Fruit fly (Drosophila melanogaster) whole organism, embryonic: ENCODE measurements around the gene CG10467.
A peak's percentile ranks its signal among the peaks of the same experiment; 100 is the strongest.

Source experiments
- Antp ChIP-seq: fragments of 200-800 bp; sonication (Bioruptor generic); optimal IDR thresholded peaks from 3 replicates; lab custom pipeline; 2016; ENCODE audit warnings: missing biosample characterization, missing genetic modification characterization
- CG10431 ChIP-seq: fragments of 200-800 bp; sonication (Bioruptor generic); optimal IDR thresholded peaks from 3 replicates; lab custom pipeline; 2018; ENCODE audit warnings: missing biosample characterization, mild to moderate bottlenecking, missing genetic modification characterization
- CG11085 ChIP-seq: fragments of 200-800 bp; sonication (Bioruptor generic); IDR thresholded peaks from 2 replicates; pipeline ENCODE4 v1.3.6; 2022; ENCODE audit warnings: missing biosample characterization, missing genetic modification characterization
- CG15073 ChIP-seq: fragments of 200-800 bp; sonication (Bioruptor generic); optimal IDR thresholded peaks from 2 replicates; lab custom pipeline; 2016; ENCODE audit warnings: missing biosample characterization, missing genetic modification characterization
- CG15479 ChIP-seq: fragments of 200-800 bp; sonication (Bioruptor generic); optimal IDR thresholded peaks from 3 replicates; lab custom pipeline; 2019; ENCODE audit warnings: missing biosample characterization, mild to moderate bottlenecking, missing genetic modification characterization, moderate library complexity
- CG1602 ChIP-seq: fragments of 200-800 bp; sonication (Bioruptor generic); optimal IDR thresholded peaks from 3 replicates; lab custom pipeline; 2016; ENCODE audit warnings: missing biosample characterization, missing genetic modification characterization
- CG1647 ChIP-seq: fragments of 200-800 bp; sonication (Bioruptor generic); optimal IDR thresholded peaks from 3 replicates; lab custom pipeline; 2016; ENCODE audit warnings: missing biosample characterization, missing genetic modification characterization
- CG17361 ChIP-seq: fragments of 200-800 bp; sonication (Bioruptor generic); IDR thresholded peaks from 3 replicates; pipeline ENCODE4 v1.3.6; 2022; ENCODE audit warnings: missing biosample characterization, missing genetic modification characterization
- CG1792 ChIP-seq: fragments of 200-800 bp; sonication (Bioruptor generic); optimal IDR thresholded peaks from 2 replicates; lab custom pipeline; 2016; ENCODE audit warnings: missing biosample characterization, missing genetic modification characterization
- CG18476 ChIP-seq: fragments of 200-800 bp; sonication (Bioruptor generic); optimal IDR thresholded peaks from 2 replicates; lab custom pipeline; 2016; ENCODE audit warnings: missing biosample characterization, mild to moderate bottlenecking, missing genetic modification characterization
- CG18619 ChIP-seq: fragments of 200-800 bp; sonication (Bioruptor generic); optimal IDR thresholded peaks from 3 replicates; lab custom pipeline; 2017; ENCODE audit warnings: missing biosample characterization, mild to moderate bottlenecking, missing genetic modification characterization
- CG31365 ChIP-seq: fragments of 200-800 bp; sonication (Bioruptor generic); optimal IDR thresholded peaks from 2 replicates; lab custom pipeline; 2018; ENCODE audit warnings: missing biosample characterization, mild to moderate bottlenecking, missing genetic modification characterization
- CG31388 ChIP-seq: fragments of 200-800 bp; sonication (Bioruptor generic); optimal IDR thresholded peaks from 2 replicates; lab custom pipeline; 2016; ENCODE audit warnings: missing biosample characterization, missing genetic modification characterization
- CG4617 ChIP-seq: fragments of 200-800 bp; sonication (Bioruptor generic); optimal IDR thresholded peaks from 3 replicates; lab custom pipeline; 2016; ENCODE audit warnings: missing biosample characterization, missing genetic modification characterization, borderline replicate concordance
- CG6175 ChIP-seq: fragments of 200-800 bp; sonication (Bioruptor generic); IDR thresholded peaks from 3 replicates; pipeline ENCODE4 v1.3.6; 2022; ENCODE audit warnings: missing biosample characterization, missing genetic modification characterization
- CG7745 ChIP-seq: fragments of 200-800 bp; sonication (Bioruptor generic); optimal IDR thresholded peaks from 2 replicates; lab custom pipeline; 2018; ENCODE audit warnings: missing biosample characterization, mild to moderate bottlenecking, missing genetic modification characterization, moderate library complexity
- CG8281 ChIP-seq: fragments of 200-800 bp; sonication (Bioruptor generic); optimal IDR thresholded peaks from 2 replicates; lab custom pipeline; 2018; ENCODE audit warnings: missing biosample characterization, mild to moderate bottlenecking, missing genetic modification characterization, moderate library complexity
- CG9932 ChIP-seq: fragments of 200-800 bp; sonication (Bioruptor generic); IDR thresholded peaks from 2 replicates; pipeline ENCODE4 v1.3.6; 2022; ENCODE audit warnings: missing biosample characterization, missing genetic modification characterization
- Dad ChIP-seq: fragments of 200-800 bp; sonication (Bioruptor generic); optimal IDR thresholded peaks from 3 replicates; lab custom pipeline; 2016; ENCODE audit warnings: missing biosample characterization, missing genetic modification characterization
- Dek ChIP-seq: fragments of 200-800 bp; sonication (Bioruptor generic); optimal IDR thresholded peaks from 3 replicates; lab custom pipeline; 2019; ENCODE audit warnings: missing biosample characterization, mild to moderate bottlenecking, missing genetic modification characterization, moderate library complexity
- Ets65A ChIP-seq: fragments of 200-800 bp; sonication (Bioruptor generic); peaks from one replicate; lab custom pipeline; 2016; ENCODE audit warnings: missing biosample characterization, missing genetic modification characterization
- Ets97D ChIP-seq: fragments of 200-800 bp; sonication (Bioruptor generic); optimal IDR thresholded peaks from 3 replicates; lab custom pipeline; 2016; ENCODE audit warnings: missing biosample characterization, missing genetic modification characterization
- HmgZ ChIP-seq: fragments of 200-800 bp; sonication (Bioruptor generic); optimal IDR thresholded peaks from 2 replicates; lab custom pipeline; 2018; ENCODE audit warnings: missing biosample characterization, mild to moderate bottlenecking, missing genetic modification characterization
- MBD-R2 ChIP-seq: fragments of 200-800 bp; sonication (Bioruptor generic); IDR thresholded peaks from 2 replicates; pipeline ENCODE4 v1.3.6; 2022; ENCODE audit warnings: missing biosample characterization, missing genetic modification characterization
- Mrtf ChIP-seq: fragments of 200-800 bp; sonication (Bioruptor generic); IDR thresholded peaks from 3 replicates; pipeline ENCODE4 v1.3.6; 2022; ENCODE audit warnings: missing biosample characterization, missing genetic modification characterization
- NK7.1 ChIP-seq: fragments of 200-800 bp; sonication (Bioruptor generic); optimal IDR thresholded peaks from 3 replicates; lab custom pipeline; 2016; ENCODE audit warnings: missing biosample characterization, missing genetic modification characterization
- Nf-YC ChIP-seq: fragments of 200-800 bp; optimal IDR thresholded peaks from 3 replicates; lab custom pipeline; 2019; ENCODE audit warnings: missing biosample characterization, mild to moderate bottlenecking, missing genetic modification characterization, moderate library complexity
- Side ChIP-seq: fragments of 200-800 bp; sonication (Bioruptor generic); optimal IDR thresholded peaks from 2 replicates; lab custom pipeline; 2016; ENCODE audit warnings: missing biosample characterization, missing genetic modification characterization
- al ChIP-seq: fragments of 200-800 bp; sonication (Bioruptor generic); IDR thresholded peaks from 2 replicates; pipeline ENCODE4 v1.3.6; 2022; ENCODE audit warnings: missing biosample characterization, missing genetic modification characterization
- aop ChIP-seq: fragments of 200-800 bp; sonication (Bioruptor generic); IDR thresholded peaks from 2 replicates; pipeline ENCODE4 v1.3.6; 2022; ENCODE audit warnings: missing biosample characterization, missing genetic modification characterization
- bcd ChIP-seq: fragments of 200-800 bp; sonication (Bioruptor generic); optimal IDR thresholded peaks from 2 replicates; lab custom pipeline; 2017; ENCODE audit warnings: missing biosample characterization, mild to moderate bottlenecking, missing genetic modification characterization
- cg ChIP-seq: fragments of 200-800 bp; sonication (Bioruptor generic); optimal IDR thresholded peaks from 3 replicates; lab custom pipeline; 2019; ENCODE audit warnings: missing biosample characterization, mild to moderate bottlenecking, missing genetic modification characterization, moderate library complexity
- chm ChIP-seq: fragments of 200-800 bp; sonication (Bioruptor generic); IDR thresholded peaks from 2 replicates; pipeline ENCODE4 v1.3.6; 2022; ENCODE audit warnings: missing biosample characterization, missing genetic modification characterization
- croc ChIP-seq: fragments of 200-800 bp; sonication (Bioruptor generic); conservative IDR thresholded peaks from 3 replicates; pipeline ENCODE4 v1.3.6; 2022; ENCODE audit warnings: missing biosample characterization, missing genetic modification characterization
- dimm ChIP-seq: fragments of 200-800 bp; sonication (Bioruptor generic); IDR thresholded peaks from 2 replicates; pipeline ENCODE4 v1.3.6; 2022; ENCODE audit warnings: missing biosample characterization, missing genetic modification characterization
- disco-r ChIP-seq: fragments of 200-800 bp; sonication (Bioruptor generic); optimal IDR thresholded peaks from 2 replicates; lab custom pipeline; 2016; ENCODE audit warnings: missing biosample characterization, missing genetic modification characterization
- emc ChIP-seq: fragments of 200-800 bp; sonication (Bioruptor generic); optimal IDR thresholded peaks from 2 replicates; lab custom pipeline; 2016; ENCODE audit warnings: missing biosample characterization, missing genetic modification characterization
- ewg ChIP-seq: fragments of 200-800 bp; sonication (Bioruptor generic); optimal IDR thresholded peaks from 3 replicates; lab custom pipeline; 2017; ENCODE audit warnings: mild to moderate bottlenecking, missing biosample characterization, missing genetic modification reagents, missing genetic modification characterization
- exex ChIP-seq: fragments of 200-800 bp; sonication (Bioruptor generic); optimal IDR thresholded peaks from 4 replicates; lab custom pipeline; 2018; ENCODE audit warnings: missing biosample characterization, mild to moderate bottlenecking, missing genetic modification characterization, moderate library complexity
- ftz-f1 ChIP-seq: fragments of 200-800 bp; sonication (Bioruptor generic); optimal IDR thresholded peaks from 2 replicates; lab custom pipeline; 2016; ENCODE audit warnings: missing biosample characterization, missing genetic modification characterization
- gem ChIP-seq: fragments of 200-800 bp; sonication (Bioruptor generic); optimal IDR thresholded peaks from 2 replicates; lab custom pipeline; 2019; ENCODE audit warnings: missing biosample characterization, mild to moderate bottlenecking, missing genetic modification characterization, moderate library complexity
- gsb-n ChIP-seq: fragments of 200-800 bp; sonication (Bioruptor generic); optimal IDR thresholded peaks from 3 replicates; lab custom pipeline; 2018; ENCODE audit warnings: missing biosample characterization, mild to moderate bottlenecking, missing genetic modification characterization
- jigr1 ChIP-seq: fragments of 200-800 bp; sonication (Bioruptor generic); IDR thresholded peaks from 3 replicates; pipeline ENCODE4 v1.3.6; 2022; ENCODE audit warnings: missing biosample characterization, missing genetic modification characterization
- jumu ChIP-seq: fragments of 200-800 bp; sonication (Bioruptor generic); optimal IDR thresholded peaks from 3 replicates; lab custom pipeline; 2016; ENCODE audit warnings: missing biosample characterization, missing genetic modification characterization
- sc ChIP-seq, 3 experiments: fragments of >200 bp in 2 of 3; fragments of 200-800 bp in 1 of 3; sonication (Bioruptor generic) in 1 of 3; optimal IDR thresholded peaks; 2 replicates in 2 of 3; 3 replicates in 1 of 3; lab custom pipeline; 2017; ENCODE audit warnings: mild to moderate bottlenecking in 1 of 3, missing biosample characterization in 1 of 3, missing genetic modification characterization in 1 of 3, missing genetic modification reagents in 1 of 3
- sd ChIP-seq: fragments of 200-800 bp; sonication (Bioruptor generic); optimal IDR thresholded peaks from 3 replicates; lab custom pipeline; 2018; ENCODE audit warnings: missing biosample characterization, mild to moderate bottlenecking, missing genetic modification characterization, moderate library complexity
- sna ChIP-seq: fragments of 200-800 bp; sonication (Bioruptor generic); IDR thresholded peaks from 2 replicates; pipeline ENCODE4 v1.3.6; 2022; ENCODE audit warnings: missing biosample characterization, missing genetic modification characterization; ENCODE audit not compliant: partially characterized antibody
- stwl ChIP-seq: fragments of 200-800 bp; sonication (Bioruptor generic); optimal IDR thresholded peaks from 3 replicates; lab custom pipeline; 2018; ENCODE audit warnings: missing biosample characterization, mild to moderate bottlenecking, missing genetic modification characterization, moderate library complexity
- tin ChIP-seq: fragments of 200-800 bp; sonication (Bioruptor generic); optimal IDR thresholded peaks from 3 replicates; lab custom pipeline; 2016; ENCODE audit warnings: missing biosample characterization, missing genetic modification characterization
- tll ChIP-seq, 2 experiments: fragments of 200-800 bp in 1 of 2; fragments of >200 bp in 1 of 2; sonication (Bioruptor generic) in 1 of 2; optimal IDR thresholded peaks; 2 replicates each; lab custom pipeline; 2017 to 2019; ENCODE audit warnings: missing biosample characterization in 2 of 2, missing genetic modification characterization in 2 of 2, mild to moderate bottlenecking in 1 of 2, moderate library complexity in 1 of 2
- tup ChIP-seq: fragments of 200-800 bp; sonication (Bioruptor generic); optimal IDR thresholded peaks from 2 replicates; lab custom pipeline; 2016; ENCODE audit warnings: missing biosample characterization, mild to moderate bottlenecking, missing genetic modification characterization, moderate library complexity

Gene CG10467

dm6 chr3L:6054803-6055202, 39.7 kb downstream of the CG10467 start, which contains the start of gene tant (continued):
- no peak for TF ChIP-seq CG1647 (GFP tag; lab: Kevin White, UChicago)
- TF ChIP-seq CG18619, result no peak
- TF ChIP-seq emc (GFP tag; lab: Kevin White, UChicago), result no peak
- TF ChIP-seq CG17361 (GFP tag; lab: Robert Waterston, UW), result peak; percentile 57; the same call in 2 of the 3 replicates
- TF ChIP-seq CG11085 (GFP tag; lab: Robert Waterston, UW), result no peak
- peak; percentile 92 for TF ChIP-seq sna (GFP tag; lab: Robert Waterston, UW)
- TF ChIP-seq gem (tag; lab: Kevin White, UChicago), result peak; percentile 13
- no peak for TF ChIP-seq sd
- TF ChIP-seq MBD-R2 (GFP tag; lab: Robert Waterston, UW), result peak; percentile 51
- no peak for TF ChIP-seq sc (optimal IDR thresholded peaks at IDR 0.05; lab: Kevin White, UChicago)
- TF ChIP-seq sc (GFP tag; optimal IDR thresholded peaks at IDR 0.05; lab: Kevin White, UChicago), result no peak
- peak; percentile 8 for TF ChIP-seq Side (GFP tag; lab: Kevin White, UChicago)
- no peak for TF ChIP-seq CG15073
- peak; percentile 8 for TF ChIP-seq bcd (GFP tag; lab: Kevin White, UChicago)
- TF ChIP-seq CG15479, result no peak
- no peak for TF ChIP-seq jigr1
- TF ChIP-seq Dek (tag; lab: Kevin White, UChicago), result no peak
- TF ChIP-seq CG6175 (GFP tag; lab: Robert Waterston, UW), result no peak
- TF ChIP-seq ewg (GFP tag; lab: Kevin White, UChicago), result peak; percentile 7
- TF ChIP-seq tin (GFP tag; lab: Kevin White, UChicago), result no peak
- peak; percentile 16 for TF ChIP-seq CG1792
- no peak for TF ChIP-seq CG1602 (GFP tag; lab: Kevin White, UChicago)
- TF ChIP-seq CG10431, result no peak
- TF ChIP-seq exex (tag; lab: Kevin White, UChicago), result no peak
- TF ChIP-seq Dad (GFP tag; lab: Kevin White, UChicago), result peak; percentile 15
- no peak for TF ChIP-seq ftz-f1 (GFP tag; lab: Kevin White, UChicago)
- peak; percentile 2 for TF ChIP-seq Antp (GFP tag; lab: Kevin White, UChicago)
- TF ChIP-seq NK7.1 (GFP tag; lab: Kevin White, UChicago), result no peak
- no peak for TF ChIP-seq CG7745 (tag; lab: Kevin White, UChicago)
- peak; percentile 86 for TF ChIP-seq CG4617 (GFP tag; lab: Kevin White, UChicago)
- TF ChIP-seq aop, result no peak
- TF ChIP-seq jumu (GFP tag; lab: Kevin White, UChicago), result peak; percentile 30
- no peak for TF ChIP-seq tup (GFP tag; lab: Kevin White, UChicago)
- TF ChIP-seq croc (GFP tag; lab: Robert Waterston, UW), result no peak
- TF ChIP-seq CG8281, result no peak
- TF ChIP-seq chm (GFP tag; lab: Robert Waterston, UW), result no peak
- TF ChIP-seq CG31388, result no peak
- TF ChIP-seq CG31365 (tag; lab: Kevin White, UChicago), result peak; percentile 95
- TF ChIP-seq gsb-n (tag; lab: Kevin White, UChicago), result no peak
- no peak for TF ChIP-seq dimm (GFP tag; lab: Robert Waterston, UW)
- TF ChIP-seq CG18476 (GFP tag; lab: Kevin White, UChicago), result no peak
- TF ChIP-seq Mrtf (GFP tag; lab: Robert Waterston, UW), result no peak
- peak; percentile 96 for TF ChIP-seq Ets65A (GFP tag; lab: Kevin White, UChicago)
- no peak for TF ChIP-seq cg (GFP tag; lab: Kevin White, UChicago)
- TF ChIP-seq Nf-YC, result peak; percentile 95
- peak; percentile 88 for TF ChIP-seq Ets97D
- TF ChIP-seq HmgZ (tag; lab: Kevin White, UChicago), result peak; percentile 49
- TF ChIP-seq disco-r (GFP tag; lab: Kevin White, UChicago), result no peak
- TF ChIP-seq al, result no peak
- peak; percentile 58 for TF ChIP-seq stwl (tag; lab: Kevin White, UChicago)
- peak; percentile 7 to 33 for TF ChIP-seq tll (GFP tag; optimal IDR thresholded peaks at IDR 0.05; lab: Kevin White, UChicago)
- TF ChIP-seq CG9932 (GFP tag; lab: Robert Waterston, UW), result peak; percentile 37; the same call in 1 of the 2 replicates
